Fruit fly (Drosophila melanogaster): ENCODE data around the gene CG12321.

The CG12321 gene

dm6 chr3R:18191867-18192266 lies 3.4 kb upstream of the CG12321 start, which contains the start of gene CG14313:
Gene CG14313 (minus strand): TSS chr3R:18191967.
- TF ChIP-seq ss (GFP tag; optimal IDR thresholded peaks at IDR 0.05) (peak in 1 of 2 experiments; percentile 55), CG9139 (GFP tag; optimal IDR thresholded peaks at IDR 0.05) (no peak)

- TF ChIP-seq lz (GFP tag; optimal IDR thresholded peaks at IDR 0.05), result peak; percentile 62
- TF ChIP-seq cyc (GFP tag; optimal IDR thresholded peaks at IDR 0.05), result peak; percentile 68
- peak; percentile 83 for TF ChIP-seq esn (GFP tag; optimal IDR thresholded peaks at IDR 0.05)
- peak; percentile 73 for TF ChIP-seq topi (GFP tag; optimal IDR thresholded peaks at IDR 0.05)
- TF ChIP-seq CG11902 (GFP tag; optimal IDR thresholded peaks at IDR 0.05), result peak; percentile 14
- TF ChIP-seq Met (GFP tag; optimal IDR thresholded peaks at IDR 0.05), result no peak
- no peak; the same call in 2 of the 3 replicates for TF ChIP-seq eg (GFP tag; IDR thresholded peaks at IDR 0.05)
- TF ChIP-seq CG11762 (GFP tag; optimal IDR thresholded peaks at IDR 0.05; ENCODE audit: insufficient read depth), result peak; percentile 36
- TF ChIP-seq CG8632 (GFP tag; optimal IDR thresholded peaks at IDR 0.05), result peak; percentile 39
- peak; percentile 69 for TF ChIP-seq acj6 (GFP tag; optimal IDR thresholded peaks at IDR 0.05)
- TF ChIP-seq achi (GFP tag; optimal IDR thresholded peaks at IDR 0.05), result peak; percentile 79
- TF ChIP-seq Ets96B (tag; optimal IDR thresholded peaks at IDR 0.05), result peak; percentile 30
- TF ChIP-seq fd59A (GFP tag; optimal IDR thresholded peaks at IDR 0.05), result no peak
- TF ChIP-seq fd85E (GFP tag; optimal IDR thresholded peaks at IDR 0.05), result peak; percentile 10
- peak; percentile 91 for TF ChIP-seq Eip78C (GFP tag)
- TF ChIP-seq CG6276 (GFP tag; optimal IDR thresholded peaks at IDR 0.05), result no peak
- TF ChIP-seq fkh (GFP tag; optimal IDR thresholded peaks at IDR 0.05), result no peak
- peak; percentile 68 for TF ChIP-seq Hr39 (GFP tag; optimal IDR thresholded peaks at IDR 0.05)
- peak; percentile 51 for TF ChIP-seq CG8319 (GFP tag; optimal IDR thresholded peaks at IDR 0.05)
- no peak for TF ChIP-seq OdsH (GFP tag; optimal IDR thresholded peaks at IDR 0.05)
- TF ChIP-seq CG4318 (GFP tag; optimal IDR thresholded peaks at IDR 0.05), result peak; percentile 34
- peak; percentile 51 for TF ChIP-seq Blimp-1 (GFP tag; optimal IDR thresholded peaks at IDR 0.05)
- TF ChIP-seq CG3032 (tag; optimal IDR thresholded peaks at IDR 0.05), result peak; percentile 48
- peak; percentile 50 for TF ChIP-seq Ets21C (GFP tag; optimal IDR thresholded peaks at IDR 0.05)
- peak; percentile 42; the same call in 1 of the 2 replicates for TF ChIP-seq Gug (GFP tag; IDR thresholded peaks at IDR 0.05)
- TF ChIP-seq Sox14 (GFP tag; optimal IDR thresholded peaks at IDR 0.05), result peak; percentile 69
- TF ChIP-seq CG31627 (GFP tag; optimal IDR thresholded peaks at IDR 0.05), result peak; percentile 71
- no peak for TF ChIP-seq Eip75B (GFP tag; optimal IDR thresholded peaks at IDR 0.05)
- peak; percentile 76 for TF ChIP-seq pdm3 (GFP tag; optimal IDR thresholded peaks at IDR 0.05)
These were observed 3.1 kb downstream of the CG12321 start, which contains the start of the genes Arp5 and CG7208 for dm6 chr3R:18185385-18185784. Gene Arp5 (plus strand): TSS chr3R:18185498. Gene CG7208 (minus strand): TSS chr3R:18185715.

- TF ChIP-seq esn (GFP tag; optimal IDR thresholded peaks at IDR 0.05) (peak; percentile 8), CG6163 (GFP tag; IDR thresholded peaks at IDR 0.05) (peak; percentile 19; the same call in 1 of the 3 replicates), CG8319 (GFP tag; optimal IDR thresholded peaks at IDR 0.05) (no peak)
These were observed 5.3 kb downstream of the CG12321 start, which contains the start of gene cdm for dm6 chr3R:18183244-18183643. Gene cdm (minus strand): TSS chr3R:18183479.

- no peak for TF ChIP-seq fkh (GFP tag; optimal IDR thresholded peaks at IDR 0.05)
- TF ChIP-seq CG6792 (GFP tag; optimal IDR thresholded peaks at IDR 0.05), result peak; percentile 66
- TF ChIP-seq CG16779 (tag; optimal IDR thresholded peaks at IDR 0.05), result peak; percentile 71
- peak; percentile 67 for TF ChIP-seq Ets96B (tag; optimal IDR thresholded peaks at IDR 0.05)
- TF ChIP-seq Sox102F (GFP tag; optimal IDR thresholded peaks at IDR 0.05), result no peak
- TF ChIP-seq Smox (GFP tag; optimal IDR thresholded peaks at IDR 0.05), result no peak
- TF ChIP-seq CG3032 (tag; optimal IDR thresholded peaks at IDR 0.05), result peak; percentile 64
- no peak for TF ChIP-seq spab (GFP tag; optimal IDR thresholded peaks at IDR 0.05)
- TF ChIP-seq Eip75B (GFP tag; optimal IDR thresholded peaks at IDR 0.05), result no peak
- peak; percentile 64 for TF ChIP-seq Sox15 (GFP tag; optimal IDR thresholded peaks at IDR 0.05)
- peak; percentile 47 for TF ChIP-seq Blimp-1 (GFP tag; optimal IDR thresholded peaks at IDR 0.05)
- TF ChIP-seq salr (GFP tag; optimal IDR thresholded peaks at IDR 0.05), result peak in 1 of 2 experiments; percentile 87
- peak; percentile 85 for TF ChIP-seq pdm3 (GFP tag; optimal IDR thresholded peaks at IDR 0.05)
- TF ChIP-seq Gug (GFP tag; IDR thresholded peaks at IDR 0.05), result peak; percentile 66
- TF ChIP-seq CG31627 (GFP tag; optimal IDR thresholded peaks at IDR 0.05), result peak; percentile 79
- no peak for TF ChIP-seq vri (GFP tag; optimal IDR thresholded peaks at IDR 0.05)
- TF ChIP-seq Hr39 (GFP tag; optimal IDR thresholded peaks at IDR 0.05), result peak; percentile 75
- no peak for TF ChIP-seq CG10669 (GFP tag; optimal IDR thresholded peaks at IDR 0.05)
- TF ChIP-seq CG4318 (GFP tag; optimal IDR thresholded peaks at IDR 0.05), result peak; percentile 79
- TF ChIP-seq Ets21C (GFP tag; optimal IDR thresholded peaks at IDR 0.05), result peak; percentile 72
- peak; percentile 59 for TF ChIP-seq fd59A (GFP tag; optimal IDR thresholded peaks at IDR 0.05)
- TF ChIP-seq Eip78C (GFP tag), result peak; percentile 96
These were observed 16.2 kb downstream of the CG12321 start for dm6 chr3R:18171983-18172967.
